Worm (Caenorhabditis elegans) whole organism, mixed stage, embryonic: ENCODE data around the gene F38B6.8.

ENCODE experiments used
- M03D4.4 ChIP-seq: sonication (generic microtip); optimal IDR thresholded peaks from 2 replicates; lab custom pipeline; 2017; ENCODE audit warnings: mild to moderate bottlenecking, missing genetic modification characterization, missing compliant biosample characterization
- bed-3 ChIP-seq: fragments of 200-800 bp; sonication (Bioruptor generic); optimal IDR thresholded peaks from 3 replicates; lab custom pipeline; 2018; ENCODE audit warnings: mild to moderate bottlenecking, missing genetic modification characterization, moderate library complexity, missing compliant biosample characterization
- ceh-39 ChIP-seq: fragments of 150-350 bp; optimal IDR thresholded peaks from 2 replicates; lab custom pipeline; 2014; ENCODE audit warnings: missing biosample characterization, missing genetic modification characterization
- ceh-43 ChIP-seq: fragments of 200-800 bp; sonication (Bioruptor generic); optimal IDR thresholded peaks from 2 replicates; lab custom pipeline; 2018; ENCODE audit warnings: mild to moderate bottlenecking, missing genetic modification characterization, moderate library complexity, missing compliant biosample characterization
- ces-1 ChIP-seq: fragments of 150-350 bp; optimal IDR thresholded peaks from 2 replicates; lab custom pipeline; 2014; ENCODE audit warnings: missing biosample characterization, missing genetic modification reagents, missing genetic modification characterization
- cnd-1 ChIP-seq: fragments of 200-800 bp; sonication (Bioruptor generic); optimal IDR thresholded peaks from 2 replicates; lab custom pipeline; 2018; ENCODE audit warnings: mild to moderate bottlenecking, missing genetic modification characterization, missing compliant biosample characterization
- elt-1 ChIP-seq: sonication (generic microtip); optimal IDR thresholded peaks from 2 replicates; lab custom pipeline; 2017; ENCODE audit warnings: missing genetic modification characterization, mild to moderate bottlenecking, missing compliant biosample characterization, antibody characterized with exemption, moderate library complexity, borderline replicate concordance; ENCODE audit not compliant: insufficient read depth
- elt-3 ChIP-seq: fragments of 150-350 bp; optimal IDR thresholded peaks from 2 replicates; lab custom pipeline; 2014; ENCODE audit warnings: missing biosample characterization, missing genetic modification characterization
- ham-2 ChIP-seq: fragments of 200-800 bp; sonication (Bioruptor generic); optimal IDR thresholded peaks from 2 replicates; lab custom pipeline; 2018; ENCODE audit warnings: mild to moderate bottlenecking, missing genetic modification characterization, missing compliant biosample characterization
- hlh-1 ChIP-seq: fragments of 150-350 bp; optimal IDR thresholded peaks from 2 replicates; lab custom pipeline; 2014; ENCODE audit warnings: missing biosample characterization, missing genetic modification reagents, missing genetic modification characterization
- lin-13 ChIP-seq: fragments of 150-350 bp; optimal IDR thresholded peaks from 2 replicates; lab custom pipeline; 2014; ENCODE audit warnings: missing biosample characterization, missing genetic modification characterization
- lin-32 ChIP-seq: fragments of 200-800 bp; sonication (Bioruptor generic); optimal IDR thresholded peaks from 2 replicates; lab custom pipeline; 2018; ENCODE audit warnings: mild to moderate bottlenecking, missing genetic modification characterization, missing compliant biosample characterization
- lsy-2 ChIP-seq: fragments of 150-350 bp; optimal IDR thresholded peaks from 2 replicates; lab custom pipeline; 2014; ENCODE audit warnings: missing biosample characterization, missing genetic modification characterization
- mab-5 ChIP-seq: fragments of 150-350 bp; optimal IDR thresholded peaks from 2 replicates; lab custom pipeline; 2014; ENCODE audit warnings: missing biosample characterization, missing genetic modification characterization
- mep-1 ChIP-seq: fragments of 150-350 bp; optimal IDR thresholded peaks from 2 replicates; lab custom pipeline; 2017; ENCODE audit warnings: missing biosample characterization, missing genetic modification reagents, missing genetic modification characterization, inconsistent platforms
- nhr-12 ChIP-seq: fragments of 150-350 bp; optimal IDR thresholded peaks from 2 replicates; lab custom pipeline; 2014; ENCODE audit warnings: missing biosample characterization, missing genetic modification characterization
- nhr-2 ChIP-seq: fragments of 150-350 bp; optimal IDR thresholded peaks from 2 replicates; lab custom pipeline; 2014; ENCODE audit warnings: missing biosample characterization, missing genetic modification characterization
- nhr-237 ChIP-seq: fragments of 150-350 bp; optimal IDR thresholded peaks from 2 replicates; lab custom pipeline; 2014; ENCODE audit warnings: missing biosample characterization, missing genetic modification characterization
- nhr-28 ChIP-seq: fragments of 150-350 bp; optimal IDR thresholded peaks from 2 replicates; lab custom pipeline; 2014; ENCODE audit warnings: missing biosample characterization, missing genetic modification characterization
- nhr-76 ChIP-seq: sonication (generic microtip); optimal IDR thresholded peaks from 2 replicates; lab custom pipeline; 2017; ENCODE audit warnings: missing biosample characterization, missing genetic modification characterization
- pha-4 ChIP-seq: fragments of 150-350 bp; optimal IDR thresholded peaks from 2 replicates; lab custom pipeline; 2018; ENCODE audit warnings: missing biosample characterization, missing genetic modification reagents, missing genetic modification characterization
- sem-2 ChIP-seq: fragments of 200-800 bp; sonication (Bioruptor generic); optimal IDR thresholded peaks from 2 replicates; lab custom pipeline; 2018; ENCODE audit warnings: mild to moderate bottlenecking, missing genetic modification characterization, missing compliant biosample characterization
- snpc-4 ChIP-seq: fragments of 150-350 bp; optimal IDR thresholded peaks from 2 replicates; lab custom pipeline; 2014; ENCODE audit warnings: missing biosample characterization, missing genetic modification characterization
- sptf-1 ChIP-seq: sonication (generic microtip); optimal IDR thresholded peaks from 2 replicates; lab custom pipeline; 2017; ENCODE audit warnings: mild to moderate bottlenecking, missing genetic modification characterization, moderate library complexity, missing compliant biosample characterization
- tbx-8 ChIP-seq: fragments of 200-800 bp; sonication (Bioruptor generic); optimal IDR thresholded peaks from 2 replicates; lab custom pipeline; 2018; ENCODE audit warnings: mild to moderate bottlenecking, missing genetic modification characterization, moderate library complexity, missing compliant biosample characterization
- unc-120 ChIP-seq: sonication (generic microtip); optimal IDR thresholded peaks from 2 replicates; lab custom pipeline; 2017; ENCODE audit warnings: missing genetic modification characterization, missing compliant biosample characterization; ENCODE audit not compliant: poor library complexity, severe bottlenecking
- unc-39 ChIP-seq: fragments of 150-350 bp; optimal IDR thresholded peaks from 2 replicates; lab custom pipeline; 2014; ENCODE audit warnings: missing biosample characterization, missing genetic modification characterization
- unc-62 ChIP-seq: fragments of 150-350 bp; optimal IDR thresholded peaks from 2 replicates; lab custom pipeline; 2014; ENCODE audit warnings: missing biosample characterization, missing genetic modification reagents, missing genetic modification characterization
- zip-8 ChIP-seq: fragments of 150-350 bp; optimal IDR thresholded peaks from 2 replicates; lab custom pipeline; 2014; ENCODE audit warnings: missing biosample characterization, missing genetic modification characterization

Gene F38B6.8

DNA sequence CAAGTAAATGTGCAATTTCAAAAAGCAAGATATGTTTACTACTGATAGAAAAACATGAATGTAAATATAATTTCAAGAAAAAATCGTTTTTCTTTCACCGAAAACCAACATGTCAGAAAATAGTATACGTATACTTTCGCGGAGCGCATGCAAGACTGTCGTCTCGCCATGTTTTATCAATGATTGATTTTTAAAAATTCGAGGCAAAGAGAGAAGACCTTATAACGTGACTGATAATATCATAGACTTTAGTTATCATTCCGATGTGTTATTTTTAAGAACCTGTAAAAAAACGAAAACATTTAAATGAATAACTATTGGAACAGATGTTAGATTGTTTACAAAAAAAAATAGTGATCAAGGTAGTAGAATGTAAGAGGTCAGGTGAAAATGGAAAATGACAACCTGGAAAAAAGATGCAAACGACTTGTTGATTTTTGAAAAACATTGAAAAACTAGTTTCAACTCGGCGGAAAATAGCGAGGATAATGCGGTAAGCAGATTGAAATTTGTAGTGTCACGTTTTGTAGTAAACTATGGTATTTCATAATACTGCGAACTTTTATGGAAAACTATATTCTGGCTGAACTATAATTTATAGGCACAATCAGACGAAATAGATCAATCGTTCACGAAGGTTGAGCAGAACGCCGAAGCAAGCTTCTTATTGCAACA is 36.1 kb downstream of the F38B6.8 start:
- TF ChIP-seq ces-1 (GFP tag; lab: Kevin White, UChicago) (no peak), hlh-1 (tag; lab: Kevin White, UChicago) (no peak), M03D4.4 (no peak), mab-5 (no peak)
- TF ChIP-seq, all 35 proteins: peak for 0

DNA sequence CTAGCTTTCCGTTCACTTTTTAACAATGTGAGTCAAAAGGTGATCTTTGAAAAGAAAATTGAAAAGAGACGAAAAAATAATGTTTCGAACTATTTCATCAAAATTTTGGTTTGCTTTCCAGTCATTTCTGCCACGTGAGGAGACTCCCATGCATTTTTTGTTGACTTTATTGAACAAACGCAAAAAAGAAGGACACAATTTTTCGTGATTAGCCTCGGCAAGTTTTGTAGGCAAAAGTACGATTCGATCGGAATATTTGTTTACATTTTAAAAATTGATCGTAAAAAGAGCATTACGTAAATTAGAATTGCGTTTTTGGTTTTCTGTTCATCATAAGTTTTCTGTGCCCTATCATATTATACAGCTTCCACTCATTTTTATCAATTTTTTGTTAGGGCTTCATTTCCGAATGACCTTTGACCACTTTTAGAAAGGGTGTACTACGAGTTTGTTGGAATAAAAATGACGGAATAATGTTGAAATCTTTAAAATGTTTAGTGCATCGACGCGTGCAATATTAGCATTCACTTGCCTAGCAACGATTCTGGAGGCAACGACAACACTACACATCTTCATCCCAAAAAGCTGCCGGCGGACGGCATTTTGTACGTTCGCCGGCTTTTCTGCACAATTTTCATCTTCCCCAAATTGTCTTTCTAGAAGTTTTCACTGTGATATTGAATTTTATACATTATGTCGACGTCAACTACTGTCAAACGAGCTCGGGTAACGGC is 37.4 kb downstream of the F38B6.8 start, which contains the start of gene C56E10.3:
Gene C56E10.3 (plus strand): TSS at position 684 of the 734 bp plus-strand sequence.
- TF ChIP-seq ces-1 (GFP tag; lab: Kevin White, UChicago) (no peak), ceh-43 (GFP tag; lab: Kevin White, UChicago) (no peak), nhr-12 (tag; lab: Kevin White, UChicago) (no peak), lsy-2 (no peak), nhr-76 (tag; lab: Kevin White, UChicago) (no peak), tbx-8 (GFP tag; lab: Kevin White, UChicago) (no peak), ham-2 (GFP tag; lab: Kevin White, UChicago) (no peak)

DNA sequence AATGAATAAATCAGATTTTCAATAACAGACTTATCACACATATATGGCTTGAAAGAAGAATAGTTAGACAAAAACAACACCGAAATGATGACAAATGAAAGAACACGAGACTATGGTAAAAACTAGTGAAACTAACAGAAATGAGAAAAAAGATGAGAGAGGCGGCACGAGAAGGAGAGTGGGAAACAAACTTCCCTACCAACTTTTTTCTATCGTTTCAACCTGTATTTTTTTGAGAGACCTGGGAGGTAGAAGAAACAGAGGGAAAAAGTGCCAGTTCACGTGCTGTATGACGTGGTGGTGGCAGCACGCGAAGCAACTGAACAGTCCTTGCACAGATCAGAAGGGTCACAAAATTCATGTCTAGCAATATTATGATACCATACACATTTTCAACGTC is 39.8 kb downstream of the F38B6.8 start:
- TF ChIP-seq tbx-8 (GFP tag; lab: Kevin White, UChicago): no peak
- TF ChIP-seq nhr-28: no peak
- TF ChIP-seq unc-39 (tag; lab: Kevin White, UChicago): no peak
- no peak for TF ChIP-seq sem-2
- no peak for TF ChIP-seq hlh-1 (tag; lab: Kevin White, UChicago)
- no peak for TF ChIP-seq elt-1 (tag; lab: Kevin White, UChicago)
- TF ChIP-seq nhr-76 (tag; lab: Kevin White, UChicago): no peak
- TF ChIP-seq lin-13 (tag; lab: Kevin White, UChicago): no peak
- no peak for TF ChIP-seq snpc-4
- TF ChIP-seq pha-4 (tag; lab: Kevin White, UChicago): no peak
- TF ChIP-seq unc-62: no peak
- no peak for TF ChIP-seq unc-120 (tag; lab: Kevin White, UChicago)
- TF ChIP-seq nhr-2: no peak
- no peak for TF ChIP-seq nhr-237 (tag; lab: Kevin White, UChicago)
- TF ChIP-seq nhr-12 (tag; lab: Kevin White, UChicago): no peak
- TF ChIP-seq, all 35 proteins: peak for 0

DNA sequence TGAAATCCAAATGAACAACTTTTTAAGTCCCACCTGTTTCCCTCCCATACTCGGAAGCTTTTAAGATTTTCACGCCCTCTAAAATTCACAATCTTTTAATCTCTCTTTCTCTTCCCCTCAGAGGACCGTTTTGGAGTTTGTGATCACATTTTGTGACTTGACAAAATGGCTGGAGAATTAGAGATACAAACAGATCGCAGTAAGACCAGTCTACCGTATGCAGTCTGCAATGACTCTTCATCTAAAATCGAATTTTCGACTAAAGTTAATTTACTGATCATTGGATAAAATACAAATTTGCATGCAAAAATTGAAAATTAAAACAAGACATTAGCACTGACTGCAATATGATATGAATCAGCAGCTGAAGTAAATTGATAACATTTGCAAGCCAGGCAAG is 41.1 kb downstream of the F38B6.8 start:
- TF ChIP-seq bed-3: no peak
- TF ChIP-seq cnd-1: no peak
- TF ChIP-seq sptf-1 (tag; lab: Kevin White, UChicago): no peak
- no peak for TF ChIP-seq lin-32 (GFP tag; lab: Kevin White, UChicago)
- TF ChIP-seq snpc-4: no peak
- TF ChIP-seq nhr-76 (tag; lab: Kevin White, UChicago): no peak
- TF ChIP-seq elt-1 (tag; lab: Kevin White, UChicago): no peak
- no peak for TF ChIP-seq lsy-2
- no peak for TF ChIP-seq tbx-8 (GFP tag; lab: Kevin White, UChicago)
- no peak for TF ChIP-seq unc-120 (tag; lab: Kevin White, UChicago)
- no peak for TF ChIP-seq mep-1
- no peak for TF ChIP-seq nhr-28
- TF ChIP-seq ceh-39 (tag; lab: Kevin White, UChicago): no peak
- no peak for TF ChIP-seq unc-62
- TF ChIP-seq zip-8 (tag; lab: Kevin White, UChicago): no peak
- TF ChIP-seq elt-3 (tag; lab: Kevin White, UChicago): no peak
- no peak for TF ChIP-seq lin-13 (tag; lab: Kevin White, UChicago)
- TF ChIP-seq mab-5: no peak
- TF ChIP-seq nhr-12 (tag; lab: Kevin White, UChicago): no peak

DNA sequence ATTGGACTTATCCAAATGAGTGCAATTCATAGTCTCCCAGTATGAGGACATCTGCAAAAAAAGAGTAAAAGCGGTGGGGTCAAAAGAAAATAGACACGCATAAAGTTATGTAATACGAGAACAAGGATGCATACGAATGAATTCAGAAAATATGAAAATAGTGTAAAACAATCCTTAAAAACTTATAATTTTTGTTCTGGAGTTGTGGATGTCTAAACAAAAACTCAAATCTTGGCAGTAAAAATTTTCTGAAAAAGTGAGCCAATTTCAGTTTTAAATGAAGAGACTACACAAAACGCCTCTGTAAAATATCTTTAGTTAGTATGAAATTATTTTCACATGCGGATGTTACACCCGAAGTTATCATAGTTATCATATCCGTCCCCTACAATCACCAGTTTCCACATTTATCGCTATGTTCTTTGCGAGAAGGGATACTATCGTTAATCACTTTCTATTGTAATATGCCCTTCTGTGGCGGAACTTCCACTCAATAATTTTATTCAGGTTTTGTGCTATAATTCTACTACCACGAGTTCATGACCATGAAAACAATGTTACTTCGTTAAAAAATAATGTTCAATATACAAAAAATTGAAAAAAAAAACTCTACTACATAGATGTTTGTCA is 41.9 kb downstream of the F38B6.8 start, which contains the start of gene nhr-120:
Gene nhr-120 (minus strand): TSS at position 51 of the 630 bp plus-strand sequence.
- no peak for TF ChIP-seq sem-2
- no peak for TF ChIP-seq ces-1 (GFP tag; lab: Kevin White, UChicago)
